Fruit fly (Drosophila melanogaster) whole organism, wandering third instar larva: ENCODE results near the gene Atg18a.

Experiments used
- sage ChIP-seq: fragments of 200-800 bp; sonication (Bioruptor generic); optimal IDR thresholded peaks from 2 replicates; lab custom pipeline; 2016; ENCODE audit warnings: missing biosample characterization, mild to moderate bottlenecking, missing genetic modification characterization
- usp ChIP-seq: fragments of >200 bp; optimal IDR thresholded peaks from 2 replicates; lab custom pipeline; 2017; ENCODE audit warnings: missing biosample characterization, missing genetic modification characterization

DNA sequence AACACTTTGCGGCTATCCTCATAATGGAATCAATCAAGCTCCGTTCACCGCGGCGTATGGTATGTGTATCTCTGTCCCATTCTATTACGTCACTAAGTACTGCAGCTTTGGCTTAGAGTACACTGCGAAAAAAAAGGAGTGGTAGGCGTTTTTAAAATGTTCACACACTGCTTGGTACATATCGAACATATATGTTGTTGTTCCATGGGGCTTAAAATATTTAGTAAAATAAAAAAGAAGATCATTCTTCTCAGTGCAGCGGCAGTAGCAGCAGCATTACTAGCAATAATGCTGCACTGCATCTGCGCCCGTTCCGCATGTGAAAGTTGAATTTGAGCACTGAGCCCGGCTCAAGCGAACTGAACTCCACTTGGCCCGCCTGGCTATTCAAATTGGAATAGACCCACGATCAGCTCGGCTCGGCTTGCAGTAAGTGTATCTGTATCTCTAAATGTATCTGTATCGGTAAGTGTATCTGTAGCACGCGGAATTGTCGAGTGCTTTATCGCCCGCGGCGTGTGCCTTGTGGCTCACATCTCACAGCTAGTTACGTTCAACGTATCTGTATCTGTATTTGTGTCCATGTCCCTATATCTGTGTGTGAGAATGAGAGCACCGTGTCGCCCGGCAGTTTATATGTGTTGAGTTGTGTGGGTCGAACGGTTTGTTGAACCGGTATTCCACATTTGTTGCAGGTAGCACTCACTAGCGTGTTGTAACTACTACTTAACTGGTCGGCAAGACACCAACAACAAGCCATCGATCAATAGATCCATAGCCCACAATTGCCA is 33.3 kb upstream of the Atg18a start:
- TF ChIP-seq sage (GFP tag; lab: Kevin White, UChicago), result no peak
- no peak for TF ChIP-seq usp (GFP tag; lab: Kevin White, UChicago)
